Fruit fly (Drosophila melanogaster) whole organism, adult: Measurements from ENCODE around the gene Akap200.

ENCODE experiments used
- CG12768 ChIP-seq: fragments of 200-800 bp; sonication (Bioruptor generic); optimal IDR thresholded peaks from 2 replicates; lab custom pipeline; 2017; ENCODE audit warnings: missing biosample characterization, missing genetic modification characterization, mild to moderate bottlenecking, moderate library complexity, missing genetic modification reagents
- CG1620 ChIP-seq: fragments of 200-800 bp; sonication (Bioruptor generic); optimal IDR thresholded peaks from 2 replicates; lab custom pipeline; 2016; ENCODE audit warnings: missing biosample characterization, missing genetic modification characterization
- CG7101 ChIP-seq: fragments of 200-800 bp; sonication (Bioruptor generic); optimal IDR thresholded peaks from 2 replicates; lab custom pipeline; 2018; ENCODE audit warnings: missing biosample characterization, mild to moderate bottlenecking, missing genetic modification characterization, moderate library complexity
- bab1 ChIP-seq: fragments of 200-800 bp; sonication (Bioruptor generic); optimal IDR thresholded peaks from 3 replicates; lab custom pipeline; 2019; ENCODE audit warnings: missing biosample characterization, mild to moderate bottlenecking, missing genetic modification characterization, moderate library complexity
- cic ChIP-seq: fragments of 200-800 bp; sonication (Bioruptor generic); optimal IDR thresholded peaks from 2 replicates; lab custom pipeline; 2017; ENCODE audit warnings: missing biosample characterization, mild to moderate bottlenecking, missing genetic modification characterization, moderate library complexity
- kay ChIP-seq: fragments of 200-800 bp; sonication (Bioruptor generic); peaks from one replicate; lab custom pipeline; 2016; ENCODE audit warnings: missing biosample characterization, missing genetic modification characterization, borderline replicate concordance
- toe ChIP-seq: fragments of 200-800 bp; sonication (Bioruptor generic); optimal IDR thresholded peaks from 2 replicates; lab custom pipeline; 2016; ENCODE audit warnings: missing biosample characterization, missing genetic modification characterization

dm6 chr2L:8395996-8396699 lies 19.3 kb upstream of the Akap200 start, which contains the start of the genes Peritrophin-15a and CG13385:
- TF ChIP-seq cic (no peak), toe (GFP tag; lab: Kevin White, UChicago) (no peak), bab1 (GFP tag; lab: Kevin White, UChicago) (no peak), CG12768 (GFP tag; lab: Kevin White, UChicago) (no peak), kay (GFP tag; lab: Kevin White, UChicago) (no peak), CG1620 (GFP tag; lab: Kevin White, UChicago) (no peak), CG7101 (tag; lab: Kevin White, UChicago) (no peak)
